Worm (Caenorhabditis elegans) whole organism, L3 larva: ENCODE results near the gene ZC404.15.

ENCODE experiments used
- R02D3.7 ChIP-seq: fragments of 150-350 bp; optimal IDR thresholded peaks from 2 replicates; lab custom pipeline; 2014; ENCODE audit warnings: missing biosample characterization, missing genetic modification characterization
- ZK546.5 ChIP-seq: sonication (generic microtip); optimal IDR thresholded peaks from 2 replicates; lab custom pipeline; 2017; ENCODE audit warnings: missing biosample characterization, missing genetic modification characterization
- aly-2 ChIP-seq: fragments of 150-350 bp; optimal IDR thresholded peaks from 2 replicates; lab custom pipeline; 2014; ENCODE audit warnings: missing biosample characterization, missing genetic modification characterization
- ama-1 ChIP-seq: fragments of 150-350 bp; optimal IDR thresholded peaks from 2 replicates; lab custom pipeline; 2018
- ceh-16 ChIP-seq: sonication (generic microtip); optimal IDR thresholded peaks from 2 replicates; lab custom pipeline; 2017; ENCODE audit warnings: missing biosample characterization, missing genetic modification characterization
- ceh-28 ChIP-seq: fragments of 150-350 bp; optimal IDR thresholded peaks from 2 replicates; lab custom pipeline; 2014; ENCODE audit warnings: missing biosample characterization, missing genetic modification reagents, missing genetic modification characterization
- ceh-9 ChIP-seq: sonication (generic microtip); optimal IDR thresholded peaks from 2 replicates; lab custom pipeline; 2018; ENCODE audit warnings: missing biosample characterization, missing genetic modification characterization
- daf-12 ChIP-seq: fragments of 150-350 bp; optimal IDR thresholded peaks from 2 replicates; lab custom pipeline; 2014; ENCODE audit warnings: missing biosample characterization, missing genetic modification reagents, missing genetic modification characterization
- egl-27 ChIP-seq: sonication (generic microtip); optimal IDR thresholded peaks from 4 replicates; lab custom pipeline; 2017; ENCODE audit warnings: missing biosample characterization, missing genetic modification reagents, missing genetic modification characterization
- egl-5 ChIP-seq: fragments of 150-350 bp; optimal IDR thresholded peaks from 2 replicates; lab custom pipeline; 2017; ENCODE audit warnings: missing biosample characterization, missing genetic modification reagents, missing genetic modification characterization, inconsistent platforms
- elt-1 ChIP-seq: fragments of 150-350 bp; optimal IDR thresholded peaks from 2 replicates; lab custom pipeline; 2014; ENCODE audit warnings: missing biosample characterization, missing genetic modification characterization
- elt-2 ChIP-seq: sonication (generic microtip); optimal IDR thresholded peaks from 2 replicates; lab custom pipeline; 2016; ENCODE audit warnings: missing genetic modification reagents, mild to moderate bottlenecking, missing genetic modification characterization, missing compliant biosample characterization
- elt-3 ChIP-seq, 3 experiments: fragments of 150-350 bp in 1 of 3; sonication (generic microtip) in 2 of 3; optimal IDR thresholded peaks; 2 replicates in 2 of 3; 4 replicates in 1 of 3; lab custom pipeline; 2014 to 2017; ENCODE audit warnings: missing biosample characterization in 3 of 3, missing genetic modification characterization in 3 of 3
- eor-1 ChIP-seq, 2 experiments: fragments of 150-350 bp; optimal IDR thresholded peaks; 2 replicates each; lab custom pipeline; 2014 to 2018; ENCODE audit warnings: missing biosample characterization in 2 of 2, missing genetic modification characterization in 2 of 2
- fkh-10 ChIP-seq: sonication (generic microtip); optimal IDR thresholded peaks from 2 replicates; lab custom pipeline; 2017; ENCODE audit warnings: missing biosample characterization, missing genetic modification reagents, missing genetic modification characterization
- fkh-2 ChIP-seq: fragments of 150-350 bp; optimal IDR thresholded peaks from 2 replicates; lab custom pipeline; 2014; ENCODE audit warnings: missing biosample characterization, missing genetic modification reagents, missing genetic modification characterization
- fos-1 ChIP-seq: fragments of 150-350 bp; optimal IDR thresholded peaks from 2 replicates; lab custom pipeline; 2014; ENCODE audit warnings: missing biosample characterization, missing genetic modification characterization
- jun-1 ChIP-seq: fragments of 150-350 bp; optimal IDR thresholded peaks from 2 replicates; lab custom pipeline; 2014; ENCODE audit warnings: missing biosample characterization, missing genetic modification reagents, missing genetic modification characterization
- lin-39 ChIP-seq: fragments of 150-350 bp; optimal IDR thresholded peaks from 2 replicates; lab custom pipeline; 2018; ENCODE audit warnings: missing biosample characterization, missing genetic modification reagents, missing genetic modification characterization
- lsy-12 ChIP-seq: sonication (generic microtip); optimal IDR thresholded peaks from 2 replicates; lab custom pipeline; 2016; ENCODE audit warnings: mild to moderate bottlenecking, missing genetic modification characterization, missing compliant biosample characterization
- mdl-1 ChIP-seq: fragments of 150-350 bp; optimal IDR thresholded peaks from 2 replicates; lab custom pipeline; 2014; ENCODE audit warnings: missing biosample characterization, missing genetic modification characterization
- nhr-11 ChIP-seq: fragments of 150-350 bp; optimal IDR thresholded peaks from 2 replicates; lab custom pipeline; 2014; ENCODE audit warnings: missing biosample characterization, missing genetic modification characterization
- nhr-12 ChIP-seq: fragments of 150-350 bp; optimal IDR thresholded peaks from 2 replicates; lab custom pipeline; 2014; ENCODE audit warnings: missing biosample characterization, missing genetic modification characterization
- nhr-23 ChIP-seq: fragments of 150-350 bp; optimal IDR thresholded peaks from 2 replicates; lab custom pipeline; 2014; ENCODE audit warnings: missing biosample characterization, missing genetic modification reagents, missing genetic modification characterization
- nhr-237 ChIP-seq: fragments of 150-350 bp; optimal IDR thresholded peaks from 2 replicates; lab custom pipeline; 2014; ENCODE audit warnings: missing biosample characterization, missing genetic modification characterization
- nhr-25 ChIP-seq: sonication (generic microtip); optimal IDR thresholded peaks from 2 replicates; lab custom pipeline; 2017; ENCODE audit warnings: missing biosample characterization, missing genetic modification characterization
- nhr-28 ChIP-seq: fragments of 150-350 bp; optimal IDR thresholded peaks from 2 replicates; lab custom pipeline; 2014; ENCODE audit warnings: missing biosample characterization, missing genetic modification characterization
- nhr-43 ChIP-seq: sonication (generic microtip); optimal IDR thresholded peaks from 2 replicates; lab custom pipeline; 2016; ENCODE audit warnings: mild to moderate bottlenecking, missing genetic modification characterization, missing compliant biosample characterization; ENCODE audit not compliant: poor library complexity, severe bottlenecking
- nhr-76 ChIP-seq: fragments of 150-350 bp; sonication (generic microtip); optimal IDR thresholded peaks from 5 replicates; lab custom pipeline; 2014; ENCODE audit warnings: missing biosample characterization, missing genetic modification characterization
- nhr-77 ChIP-seq: fragments of 150-350 bp; optimal IDR thresholded peaks from 2 replicates; lab custom pipeline; 2014; ENCODE audit warnings: missing biosample characterization, missing genetic modification characterization
- pha-4 ChIP-seq: fragments of 150-350 bp; optimal IDR thresholded peaks from 2 replicates; lab custom pipeline; 2014; ENCODE audit warnings: missing biosample characterization, missing genetic modification reagents, missing genetic modification characterization
- sea-2 ChIP-seq: fragments of 150-350 bp; sonication (generic microtip); optimal IDR thresholded peaks from 4 replicates; lab custom pipeline; 2014; ENCODE audit warnings: missing biosample characterization, missing genetic modification reagents, missing genetic modification characterization
- skn-1 ChIP-seq: fragments of 150-350 bp; optimal IDR thresholded peaks from 2 replicates; lab custom pipeline; 2014; ENCODE audit warnings: missing biosample characterization, missing genetic modification characterization
- unc-39 ChIP-seq: sonication (generic microtip); optimal IDR thresholded peaks from 4 replicates; lab custom pipeline; 2017; ENCODE audit warnings: missing biosample characterization, missing genetic modification characterization
- zag-1 ChIP-seq: fragments of 150-350 bp; optimal IDR thresholded peaks from 2 replicates; lab custom pipeline; 2014; ENCODE audit warnings: missing biosample characterization, missing genetic modification characterization
- ztf-11 ChIP-seq: fragments of 150-350 bp; optimal IDR thresholded peaks from 2 replicates; lab custom pipeline; 2014; ENCODE audit warnings: missing biosample characterization, missing genetic modification characterization

ZC404.15 gene

ce11 chrV:6751493-6752100 lies 28.7 kb upstream of the ZC404.15 start:
- TF ChIP-seq elt-1 (tag; lab: Kevin White, UChicago) (no peak), eor-1 (tag; optimal IDR thresholded peaks at IDR 0.05; lab: Kevin White, UChicago) (no peak), ceh-9 (no peak), nhr-11 (tag; lab: Kevin White, UChicago) (no peak), skn-1 (no peak), egl-27 (tag; lab: Kevin White, UChicago) (no peak), fkh-2 (tag; lab: Kevin White, UChicago) (no peak), ceh-16 (tag; lab: Kevin White, UChicago) (no peak), nhr-28 (tag; lab: Kevin White, UChicago) (no peak), aly-2 (tag; lab: Kevin White, UChicago) (no peak), ama-1 (no peak)

ce11 chrV:6753257-6753656 lies 27.0 kb upstream of the ZC404.15 start:
- TF ChIP-seq egl-27 (tag; lab: Kevin White, UChicago) (no peak), elt-1 (tag; lab: Kevin White, UChicago) (no peak), sea-2 (GFP tag; lab: Kevin White, UChicago) (no peak), pha-4 (tag; lab: Kevin White, UChicago) (no peak), fos-1 (tag; lab: Kevin White, UChicago) (no peak), jun-1 (no peak), daf-12 (tag; lab: Kevin White, UChicago) (no peak), nhr-23 (tag; lab: Kevin White, UChicago) (no peak), fkh-10 (GFP tag; lab: Kevin White, UChicago) (no peak), nhr-28 (tag; lab: Kevin White, UChicago) (no peak), ztf-11 (tag; lab: Kevin White, UChicago) (no peak), nhr-25 (tag; lab: Kevin White, UChicago) (no peak), mdl-1 (tag; lab: Kevin White, UChicago) (no peak), ceh-9 (no peak), ZK546.5 (tag; lab: Kevin White, UChicago) (no peak), egl-5 (no peak), nhr-11 (tag; lab: Kevin White, UChicago) (no peak)

ce11 chrV:6758017-6758416 lies 22.2 kb upstream of the ZC404.15 start, which contains the start of gene dbl-1:
Gene dbl-1, plus strand, starts transcription at chrV:6758135.
- TF ChIP-seq nhr-12 (tag; lab: Kevin White, UChicago) (no peak), unc-39 (tag; lab: Kevin White, UChicago) (no peak), ZK546.5 (tag; lab: Kevin White, UChicago) (no peak), nhr-77 (tag; lab: Kevin White, UChicago) (no peak), eor-1 (tag; optimal IDR thresholded peaks at IDR 0.05; lab: Kevin White, UChicago) (no peak), elt-1 (tag; lab: Kevin White, UChicago) (no peak), ztf-11 (tag; lab: Kevin White, UChicago) (no peak), ama-1 (no peak), lin-39 (no peak), ceh-9 (no peak), zag-1 (tag; lab: Kevin White, UChicago) (no peak), nhr-25 (tag; lab: Kevin White, UChicago) (no peak), egl-5 (no peak), sea-2 (GFP tag; lab: Kevin White, UChicago) (no peak), daf-12 (tag; lab: Kevin White, UChicago) (no peak), lsy-12 (tag; lab: Kevin White, UChicago) (no peak), skn-1 (no peak), nhr-43 (tag; lab: Kevin White, UChicago) (no peak), nhr-28 (tag; lab: Kevin White, UChicago) (no peak)
- TF ChIP-seq, all 47 proteins: peak for 0

ce11 chrV:6762361-6762760 lies 17.9 kb upstream of the ZC404.15 start, which contains the start of gene T25F10.4:
Gene T25F10.4, minus strand, starts transcription at chrV:6762461.
- TF ChIP-seq lin-39, result no peak
- no peak for TF ChIP-seq elt-2 (tag; lab: Kevin White, UChicago)
- TF ChIP-seq zag-1 (tag; lab: Kevin White, UChicago), result no peak
- no peak for TF ChIP-seq nhr-28 (tag; lab: Kevin White, UChicago)
- TF ChIP-seq daf-12 (tag; lab: Kevin White, UChicago), result no peak
- TF ChIP-seq egl-5, result no peak
- no peak for TF ChIP-seq ztf-11 (tag; lab: Kevin White, UChicago)
- no peak for TF ChIP-seq jun-1
- no peak for TF ChIP-seq nhr-237
- TF ChIP-seq, all 47 proteins: peak for 0

ce11 chrV:6764972-6765371 lies 15.3 kb upstream of the ZC404.15 start, which contains the start of gene bbs-8:
Gene bbs-8, minus strand, starts transcription at chrV:6765072.
- TF ChIP-seq nhr-25 (tag; lab: Kevin White, UChicago), result no peak
- no peak for TF ChIP-seq elt-3 (tag; optimal IDR thresholded peaks at IDR 0.05; lab: Kevin White, UChicago)
- TF ChIP-seq lin-39, result no peak
- no peak for TF ChIP-seq egl-5
- no peak for TF ChIP-seq nhr-11 (tag; lab: Kevin White, UChicago)
- no peak for TF ChIP-seq elt-1 (tag; lab: Kevin White, UChicago)
- TF ChIP-seq ceh-28, result no peak
- no peak for TF ChIP-seq nhr-76 (tag; lab: Kevin White, UChicago)
- no peak for TF ChIP-seq fkh-2 (tag; lab: Kevin White, UChicago)
- TF ChIP-seq ama-1, result no peak
- no peak for TF ChIP-seq R02D3.7
- TF ChIP-seq fos-1 (tag; lab: Kevin White, UChicago), result no peak
- TF ChIP-seq fkh-10 (GFP tag; lab: Kevin White, UChicago), result no peak
- no peak for TF ChIP-seq elt-2 (tag; lab: Kevin White, UChicago)
- TF ChIP-seq daf-12 (tag; lab: Kevin White, UChicago), result no peak
